Worm (Caenorhabditis elegans) whole organism, L1 larva: ENCODE measurements around the gene Y48A6C.8.

Source experiments
- C34B4.2 ChIP-seq: sonication (generic microtip); optimal IDR thresholded peaks from 2 replicates; lab custom pipeline; 2017; ENCODE audit warnings: mild to moderate bottlenecking, missing genetic modification characterization, missing compliant biosample characterization
- aha-1 ChIP-seq: fragments of 150-350 bp; optimal IDR thresholded peaks from 2 replicates; lab custom pipeline; 2014; ENCODE audit warnings: missing biosample characterization, missing genetic modification characterization
- egl-13 ChIP-seq: sonication (generic microtip); optimal IDR thresholded peaks from 2 replicates; lab custom pipeline; 2016; ENCODE audit warnings: missing genotype, missing genetic modification reagents, missing genetic modification characterization, missing compliant biosample characterization
- elt-3 ChIP-seq, 6 experiments: fragments of 150-350 bp in 1 of 6; sonication (generic microtip); optimal IDR thresholded peaks; 2 replicates each; lab custom pipeline; 2017 to 2018; ENCODE audit warnings: missing biosample characterization in 6 of 6, missing genetic modification characterization in 6 of 6, inconsistent platforms in 1 of 6
- mep-1 ChIP-seq: fragments of 150-350 bp; optimal IDR thresholded peaks from 2 replicates; lab custom pipeline; 2014; ENCODE audit warnings: missing biosample characterization, missing genetic modification characterization
- nhr-47 ChIP-seq: sonication (generic microtip); optimal IDR thresholded peaks from 2 replicates; lab custom pipeline; 2016; ENCODE audit warnings: mild to moderate bottlenecking, missing genetic modification characterization, moderate library complexity, missing compliant biosample characterization
- rnt-1 ChIP-seq: sonication (generic microtip); optimal IDR thresholded peaks from 2 replicates; lab custom pipeline; 2016; ENCODE audit warnings: mild to moderate bottlenecking, missing genetic modification characterization, moderate library complexity, missing compliant biosample characterization
- unc-130 ChIP-seq: fragments of 150-350 bp; optimal IDR thresholded peaks from 2 replicates; lab custom pipeline; 2017; ENCODE audit warnings: missing biosample characterization, missing genetic modification characterization, inconsistent platforms
- unc-62 ChIP-seq: fragments of 150-350 bp; optimal IDR thresholded peaks from 2 replicates; lab custom pipeline; 2014; ENCODE audit warnings: missing biosample characterization, missing genetic modification reagents, missing genetic modification characterization

DNA sequence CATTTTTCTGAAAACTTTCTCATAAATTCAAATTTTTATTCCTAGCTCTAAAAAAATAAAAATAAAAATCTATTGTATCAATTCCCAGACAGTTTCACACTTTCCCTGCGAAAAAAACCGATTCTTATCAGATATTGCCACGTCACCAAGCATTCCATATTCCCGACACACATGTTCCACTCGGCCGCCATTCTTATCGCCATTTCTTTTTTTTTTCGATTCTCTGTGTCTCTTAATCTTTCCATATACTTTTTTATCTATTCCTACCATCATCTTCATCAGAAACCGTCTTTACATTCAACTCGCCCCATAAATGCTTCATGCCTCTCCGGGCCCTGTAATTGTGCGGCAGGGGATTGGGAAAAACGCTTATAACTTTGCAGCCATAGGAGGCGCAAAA, 40.0 kb downstream of the Y48A6C.8 start:
- TF ChIP-seq aha-1 (tag; lab: Kevin White, UChicago) (no peak), egl-13 (tag; lab: Kevin White, UChicago) (no peak), nhr-47 (tag; lab: Kevin White, UChicago) (no peak), unc-130 (tag; lab: Kevin White, UChicago) (no peak), unc-62 (no peak), elt-3 (tag; optimal IDR thresholded peaks at IDR 0.05; lab: Kevin White, UChicago) (no peak), rnt-1 (tag; lab: Kevin White, UChicago) (no peak), mep-1 (tag; lab: Kevin White, UChicago) (no peak), C34B4.2 (tag; lab: Kevin White, UChicago) (no peak)
